Worm (Caenorhabditis elegans) whole organism, mixed stage, embryonic: Measurements from ENCODE around the gene F57C12.2.

Experiments used
- M03D4.4 ChIP-seq: sonication (generic microtip); optimal IDR thresholded peaks from 2 replicates; lab custom pipeline; 2017; ENCODE audit warnings: mild to moderate bottlenecking, missing genetic modification characterization, missing compliant biosample characterization
- blmp-1 ChIP-seq: fragments of 150-350 bp; optimal IDR thresholded peaks from 2 replicates; lab custom pipeline; 2014; ENCODE audit warnings: missing biosample characterization, missing genetic modification characterization
- ceh-39 ChIP-seq: fragments of 150-350 bp; optimal IDR thresholded peaks from 2 replicates; lab custom pipeline; 2014; ENCODE audit warnings: missing biosample characterization, missing genetic modification characterization
- ceh-43 ChIP-seq: fragments of 200-800 bp; sonication (Bioruptor generic); optimal IDR thresholded peaks from 2 replicates; lab custom pipeline; 2018; ENCODE audit warnings: mild to moderate bottlenecking, missing genetic modification characterization, moderate library complexity, missing compliant biosample characterization
- ceh-83 ChIP-seq: fragments of 200-800 bp; sonication (Bioruptor generic); optimal IDR thresholded peaks from 2 replicates; lab custom pipeline; 2018; ENCODE audit warnings: mild to moderate bottlenecking, missing genetic modification characterization, missing compliant biosample characterization
- ces-1 ChIP-seq: fragments of 150-350 bp; optimal IDR thresholded peaks from 2 replicates; lab custom pipeline; 2014; ENCODE audit warnings: missing biosample characterization, missing genetic modification reagents, missing genetic modification characterization
- cnd-1 ChIP-seq: fragments of 200-800 bp; sonication (Bioruptor generic); optimal IDR thresholded peaks from 2 replicates; lab custom pipeline; 2018; ENCODE audit warnings: mild to moderate bottlenecking, missing genetic modification characterization, missing compliant biosample characterization
- drap-1 ChIP-seq: fragments of 200-800 bp; sonication (Bioruptor generic); optimal IDR thresholded peaks from 3 replicates; lab custom pipeline; 2018; ENCODE audit warnings: mild to moderate bottlenecking, missing genetic modification characterization, missing compliant biosample characterization
- elt-3 ChIP-seq: fragments of 150-350 bp; optimal IDR thresholded peaks from 2 replicates; lab custom pipeline; 2014; ENCODE audit warnings: missing biosample characterization, missing genetic modification characterization
- flh-1 ChIP-seq: fragments of 200-800 bp; sonication (Bioruptor generic); optimal IDR thresholded peaks from 2 replicates; lab custom pipeline; 2018; ENCODE audit warnings: mild to moderate bottlenecking, missing genetic modification characterization, moderate library complexity, missing compliant biosample characterization
- ham-2 ChIP-seq: fragments of 200-800 bp; sonication (Bioruptor generic); optimal IDR thresholded peaks from 2 replicates; lab custom pipeline; 2018; ENCODE audit warnings: mild to moderate bottlenecking, missing genetic modification characterization, missing compliant biosample characterization
- hlh-1 ChIP-seq: fragments of 150-350 bp; optimal IDR thresholded peaks from 2 replicates; lab custom pipeline; 2014; ENCODE audit warnings: missing biosample characterization, missing genetic modification reagents, missing genetic modification characterization
- lin-13 ChIP-seq: fragments of 150-350 bp; optimal IDR thresholded peaks from 2 replicates; lab custom pipeline; 2014; ENCODE audit warnings: missing biosample characterization, missing genetic modification characterization
- lin-32 ChIP-seq: fragments of 200-800 bp; sonication (Bioruptor generic); optimal IDR thresholded peaks from 2 replicates; lab custom pipeline; 2018; ENCODE audit warnings: mild to moderate bottlenecking, missing genetic modification characterization, missing compliant biosample characterization
- lsy-2 ChIP-seq: fragments of 150-350 bp; optimal IDR thresholded peaks from 2 replicates; lab custom pipeline; 2014; ENCODE audit warnings: missing biosample characterization, missing genetic modification characterization
- mab-5 ChIP-seq: fragments of 150-350 bp; optimal IDR thresholded peaks from 2 replicates; lab custom pipeline; 2014; ENCODE audit warnings: missing biosample characterization, missing genetic modification characterization
- mep-1 ChIP-seq: fragments of 150-350 bp; optimal IDR thresholded peaks from 2 replicates; lab custom pipeline; 2017; ENCODE audit warnings: missing biosample characterization, missing genetic modification reagents, missing genetic modification characterization, inconsistent platforms
- mls-2 ChIP-seq: sonication (generic microtip); optimal IDR thresholded peaks from 2 replicates; lab custom pipeline; 2016; ENCODE audit warnings: mild to moderate bottlenecking, missing genetic modification characterization, moderate library complexity, missing compliant biosample characterization
- nhr-12 ChIP-seq: fragments of 150-350 bp; optimal IDR thresholded peaks from 2 replicates; lab custom pipeline; 2014; ENCODE audit warnings: missing biosample characterization, missing genetic modification characterization
- nhr-2 ChIP-seq: fragments of 150-350 bp; optimal IDR thresholded peaks from 2 replicates; lab custom pipeline; 2014; ENCODE audit warnings: missing biosample characterization, missing genetic modification characterization
- nhr-237 ChIP-seq: fragments of 150-350 bp; optimal IDR thresholded peaks from 2 replicates; lab custom pipeline; 2014; ENCODE audit warnings: missing biosample characterization, missing genetic modification characterization
- nhr-76 ChIP-seq: sonication (generic microtip); optimal IDR thresholded peaks from 2 replicates; lab custom pipeline; 2017; ENCODE audit warnings: missing biosample characterization, missing genetic modification characterization
- pha-4 ChIP-seq: fragments of 150-350 bp; optimal IDR thresholded peaks from 2 replicates; lab custom pipeline; 2018; ENCODE audit warnings: missing biosample characterization, missing genetic modification reagents, missing genetic modification characterization
- sem-2 ChIP-seq: fragments of 200-800 bp; sonication (Bioruptor generic); optimal IDR thresholded peaks from 2 replicates; lab custom pipeline; 2018; ENCODE audit warnings: mild to moderate bottlenecking, missing genetic modification characterization, missing compliant biosample characterization
- snpc-4 ChIP-seq: fragments of 150-350 bp; optimal IDR thresholded peaks from 2 replicates; lab custom pipeline; 2014; ENCODE audit warnings: missing biosample characterization, missing genetic modification characterization
- unc-120 ChIP-seq: sonication (generic microtip); optimal IDR thresholded peaks from 2 replicates; lab custom pipeline; 2017; ENCODE audit warnings: missing genetic modification characterization, missing compliant biosample characterization; ENCODE audit not compliant: poor library complexity, severe bottlenecking
- unc-39 ChIP-seq: fragments of 150-350 bp; optimal IDR thresholded peaks from 2 replicates; lab custom pipeline; 2014; ENCODE audit warnings: missing biosample characterization, missing genetic modification characterization
- unc-62 ChIP-seq: fragments of 150-350 bp; optimal IDR thresholded peaks from 2 replicates; lab custom pipeline; 2014; ENCODE audit warnings: missing biosample characterization, missing genetic modification reagents, missing genetic modification characterization
- zip-8 ChIP-seq: fragments of 150-350 bp; optimal IDR thresholded peaks from 2 replicates; lab custom pipeline; 2014; ENCODE audit warnings: missing biosample characterization, missing genetic modification characterization

Gene F57C12.2

DNA sequence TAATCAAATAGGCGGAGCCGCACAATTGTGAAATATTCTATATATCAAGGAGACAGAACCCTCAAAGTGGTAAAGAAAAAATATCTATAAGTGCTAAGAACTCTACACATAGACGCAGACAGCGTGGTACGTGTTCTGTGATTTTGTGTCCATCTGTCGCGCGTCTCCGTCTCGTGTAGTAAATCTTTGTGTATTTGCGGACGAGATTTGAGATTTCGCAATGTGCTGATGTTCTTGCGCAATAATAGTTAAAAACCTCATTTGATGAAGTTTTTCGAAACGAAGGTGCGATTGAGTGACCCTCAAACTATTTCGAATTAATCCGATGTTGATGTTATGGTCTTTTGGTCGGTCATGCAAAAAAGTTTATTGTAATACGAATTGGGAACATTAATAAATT lies 22.1 kb upstream of the F57C12.2 start:
- TF ChIP-seq mab-5 (tag; lab: Kevin White, UChicago) (no peak), zip-8 (tag; lab: Kevin White, UChicago) (peak; percentile 85), elt-3 (tag; lab: Kevin White, UChicago) (peak; percentile 75), unc-62 (peak; percentile 2), nhr-12 (tag; lab: Kevin White, UChicago) (no peak), nhr-2 (tag; lab: Kevin White, UChicago) (peak; percentile 2), nhr-237 (tag; lab: Kevin White, UChicago) (peak; percentile 38)

DNA sequence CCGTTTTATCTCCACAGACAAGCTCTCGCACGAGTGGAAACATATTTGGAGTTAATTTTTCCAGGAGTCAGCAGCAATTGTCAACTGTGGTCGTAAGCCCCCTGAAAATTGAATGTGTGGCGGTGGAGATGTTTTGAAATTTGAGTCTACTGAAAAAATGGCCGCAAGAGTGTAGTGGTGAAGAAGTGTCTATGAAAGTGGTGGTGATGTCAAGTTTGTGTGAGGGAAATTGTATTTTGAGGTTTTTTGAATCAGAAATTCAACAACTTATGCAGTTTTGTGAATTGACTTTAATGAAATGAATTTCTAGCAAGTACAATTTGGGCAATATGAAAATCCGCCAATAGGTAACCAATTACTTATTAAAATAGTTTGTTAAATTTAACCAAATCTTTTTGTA lies 21.4 kb upstream of the F57C12.2 start, which contains the start of gene mrp-2:
Gene mrp-2 (minus strand): TSS at position 101 of the 400 bp plus-strand sequence.
- TF ChIP-seq M03D4.4: no peak
- no peak for TF ChIP-seq drap-1
- TF ChIP-seq unc-62: no peak
- TF ChIP-seq mab-5 (tag; lab: Kevin White, UChicago): no peak
- TF ChIP-seq pha-4 (tag; lab: Kevin White, UChicago): no peak
- TF ChIP-seq snpc-4: no peak
- TF ChIP-seq mep-1 (tag; lab: Kevin White, UChicago): no peak

DNA sequence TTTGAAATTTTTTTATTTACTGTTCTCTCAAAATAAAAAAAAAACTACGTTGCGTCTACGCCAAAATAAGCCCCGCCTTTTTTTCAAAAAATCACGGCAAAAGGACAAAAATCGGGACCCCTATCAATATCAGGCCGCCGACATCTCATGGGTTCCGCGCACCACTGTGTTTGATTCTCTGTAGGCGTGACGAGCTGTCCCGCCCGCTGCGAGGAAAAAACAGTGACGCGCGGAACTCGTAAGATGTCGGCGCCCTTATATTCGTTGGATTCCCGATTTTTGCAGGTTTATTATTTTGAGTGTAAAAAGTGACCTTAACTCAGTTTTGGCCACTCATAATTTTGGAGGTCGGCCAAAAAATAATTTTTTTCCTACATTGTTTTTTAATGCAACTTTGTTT lies 20.2 kb upstream of the F57C12.2 start:
- TF ChIP-seq M03D4.4 (no peak), mab-5 (tag; lab: Kevin White, UChicago) (no peak), flh-1 (GFP tag; lab: Kevin White, UChicago) (no peak), ceh-83 (no peak), nhr-237 (tag; lab: Kevin White, UChicago) (no peak), nhr-2 (tag; lab: Kevin White, UChicago) (no peak), mep-1 (tag; lab: Kevin White, UChicago) (no peak), ceh-39 (tag; lab: Kevin White, UChicago) (no peak), snpc-4 (no peak), unc-62 (no peak), hlh-1 (tag; lab: Kevin White, UChicago) (no peak), lin-32 (no peak), unc-120 (tag; lab: Kevin White, UChicago) (no peak), lsy-2 (tag; lab: Kevin White, UChicago) (no peak), mls-2 (tag; lab: Kevin White, UChicago) (no peak), ceh-43 (GFP tag; lab: Kevin White, UChicago) (no peak), drap-1 (no peak), blmp-1 (tag; lab: Kevin White, UChicago) (no peak), ham-2 (no peak), pha-4 (tag; lab: Kevin White, UChicago) (no peak)

DNA sequence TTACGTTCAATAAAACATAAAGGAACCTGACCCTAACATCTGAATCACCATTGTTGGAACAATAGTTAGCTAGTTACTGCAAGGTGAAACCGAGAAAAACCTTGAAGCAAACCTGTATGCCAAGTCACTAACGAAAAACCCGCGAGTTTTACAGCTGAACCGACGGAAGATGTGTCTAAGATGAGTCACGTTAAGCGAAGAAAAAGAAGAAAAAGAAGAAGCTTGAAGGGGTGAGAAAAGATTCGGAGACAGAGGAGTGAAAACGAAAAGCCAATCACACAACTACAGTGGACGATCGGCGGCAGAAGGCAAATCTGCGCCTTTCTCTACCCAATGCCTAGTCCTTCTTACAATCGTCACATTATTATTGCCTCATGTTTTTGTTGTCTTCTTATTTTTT lies 6.7 kb upstream of the F57C12.2 start, which contains the start of gene nas-38:
Gene nas-38 (plus strand): TSS at position 301 of the 400 bp plus-strand sequence.
- TF ChIP-seq sem-2 (GFP tag; lab: Kevin White, UChicago) (no peak), drap-1 (no peak), nhr-12 (tag; lab: Kevin White, UChicago) (no peak), mab-5 (tag; lab: Kevin White, UChicago) (no peak), nhr-237 (tag; lab: Kevin White, UChicago) (no peak), ceh-83 (no peak), zip-8 (tag; lab: Kevin White, UChicago) (no peak), mep-1 (tag; lab: Kevin White, UChicago) (no peak), lin-32 (no peak), lin-13 (tag; lab: Kevin White, UChicago) (no peak), ces-1 (no peak), M03D4.4 (no peak), unc-39 (tag; lab: Kevin White, UChicago) (no peak), cnd-1 (tag; lab: Kevin White, UChicago) (no peak), nhr-76 (tag; lab: Kevin White, UChicago) (no peak), hlh-1 (tag; lab: Kevin White, UChicago) (no peak), mls-2 (tag; lab: Kevin White, UChicago) (no peak), elt-3 (tag; lab: Kevin White, UChicago) (no peak)
- TF ChIP-seq, all 35 proteins: peak for 0

DNA sequence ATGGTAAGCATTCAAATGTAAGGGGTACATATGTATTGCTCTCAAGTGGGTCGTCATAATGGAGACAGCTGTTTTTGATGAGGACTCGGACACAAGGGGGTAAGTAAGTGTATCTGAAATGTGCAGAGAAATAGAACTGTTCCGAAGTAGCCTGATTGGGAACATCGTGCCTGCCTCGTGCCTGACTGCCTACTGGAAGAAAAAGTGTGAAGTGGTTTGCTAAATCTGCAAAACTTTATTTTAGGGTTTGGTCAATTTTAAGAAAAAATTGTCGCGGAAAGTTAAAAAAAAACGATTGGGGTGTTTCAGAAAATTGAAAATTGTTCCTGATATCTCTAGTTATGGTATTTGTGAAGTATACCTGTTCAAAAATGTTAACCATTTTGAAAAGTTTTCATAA lies 6.0 kb upstream of the F57C12.2 start, which contains the start of gene hlh-19:
Gene hlh-19 (minus strand): TSS at position 101 of the 400 bp plus-strand sequence.
- TF ChIP-seq ces-1 (no peak), zip-8 (tag; lab: Kevin White, UChicago) (no peak)
